Worm (Caenorhabditis elegans): ENCODE results near the gene hhat-2.
A peak's percentile ranks its signal among the peaks of the same experiment; 100 is the strongest.

Gene hhat-2

DNA sequence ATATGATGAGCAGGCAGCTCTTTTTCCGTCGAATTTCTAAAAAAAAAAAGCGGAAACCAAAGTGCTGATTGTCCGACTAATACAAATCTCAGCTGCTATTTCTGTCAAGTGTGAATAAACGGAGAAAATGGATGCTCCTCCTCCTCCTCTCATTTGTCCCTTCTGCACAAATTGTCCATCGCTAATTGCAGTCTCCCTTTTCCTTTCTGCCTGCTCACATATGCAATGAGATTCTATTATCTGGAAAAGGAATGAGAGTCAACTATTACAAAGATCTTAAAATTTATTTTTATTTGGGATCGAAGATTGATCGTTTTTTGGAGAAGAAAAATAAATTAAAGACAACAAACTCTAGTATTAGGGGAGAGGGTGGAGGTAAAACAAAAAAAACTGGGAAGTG is 6.7 kb downstream of the hhat-2 start (continued):
- no peak for TF ChIP-seq unc-62 (GFP tag; optimal IDR thresholded peaks at IDR 0.05)
- TF ChIP-seq madf-8 (GFP tag; conservative IDR thresholded peaks at IDR 0.05): no peak
- TF ChIP-seq madf-3 (GFP tag; IDR thresholded peaks at IDR 0.05): no peak; the same call in 1 of the 2 replicates
- peak; percentile 73 for TF ChIP-seq pbrm-1 (GFP tag; IDR thresholded peaks at IDR 0.05)
- TF ChIP-seq hrde-1 (tag; optimal IDR thresholded peaks at IDR 0.05; ENCODE audit: borderline replicate concordance): peak; percentile 23
- TF ChIP-seq hlh-26 (GFP tag; conservative IDR thresholded peaks at IDR 0.05): no peak
- TF ChIP-seq dpl-1 (GFP tag; optimal IDR thresholded peaks at IDR 0.05): no peak
- peak; percentile 41 for TF ChIP-seq tbp1 (GFP tag; optimal IDR thresholded peaks at IDR 0.05)
- peak; percentile 41 for TF ChIP-seq lin-40 (tag; optimal IDR thresholded peaks at IDR 0.05)
- no peak for TF ChIP-seq chd-7 (tag; optimal IDR thresholded peaks at IDR 0.05)
- TF ChIP-seq Y53G8AR.9 (GFP tag; conservative IDR thresholded peaks at IDR 0.05): peak; percentile 87; the same call in 1 of the 2 replicates
- TF ChIP-seq ceh-100 (GFP tag; IDR thresholded peaks at IDR 0.05): 0 out of 2 replicates have a peak, but pooled peaks have one; percentile 13
- TF ChIP-seq hmg-1.2 (GFP tag; IDR thresholded peaks at IDR 0.05): peak; percentile 24; the same call in 1 of the 2 replicates

- no peak for TF ChIP-seq snpc-3.4 (tag; optimal IDR thresholded peaks at IDR 0.05)
- TF ChIP-seq hsf-1 (GFP tag; IDR thresholded peaks at IDR 0.05): no peak
- TF ChIP-seq ztf-28 (GFP tag; IDR thresholded peaks at IDR 0.05): no peak
- TF ChIP-seq snpc-1.3 (tag; optimal IDR thresholded peaks at IDR 0.05; ENCODE audit: insufficient read depth): no peak
- TF ChIP-seq Y56A3A.18 (GFP tag; IDR thresholded peaks at IDR 0.05): no peak
- no peak for TF ChIP-seq lsy-27 (tag; optimal IDR thresholded peaks at IDR 0.05; ENCODE audit: borderline replicate concordance, insufficient read depth)
- no peak for TF ChIP-seq repo-1 (tag; optimal IDR thresholded peaks at IDR 0.05)
- no peak for TF ChIP-seq tlf-1 (GFP tag; optimal IDR thresholded peaks at IDR 0.05)
- no peak for TF ChIP-seq C17E4.6 (GFP tag; IDR thresholded peaks at IDR 0.05)
- no peak for TF ChIP-seq zfh-2 (GFP tag; conservative IDR thresholded peaks at IDR 0.05)
- TF ChIP-seq ceh-27 (GFP tag; optimal IDR thresholded peaks at IDR 0.05): no peak
- TF ChIP-seq nfya-1 (tag; optimal IDR thresholded peaks at IDR 0.05; ENCODE audit: borderline replicate concordance, insufficient read depth): no peak
- no peak for TF ChIP-seq madf-10 (tag; optimal IDR thresholded peaks at IDR 0.05)
These were observed 12.6 kb downstream of the hhat-2 start, which contains the start of gene Y57G11C.46 for ce11 chrIV:14816288-14816687. Gene Y57G11C.46, minus strand, starts transcription at chrIV:14816388.

ce11 chrIV:14806903-14807302 is 22.0 kb downstream of the hhat-2 start, which contains the start of gene oig-5:
Gene oig-5, plus strand, starts transcription at chrIV:14807203.
- TF ChIP-seq pha-4 (tag; optimal IDR thresholded peaks at IDR 0.05) (no peak), snpc-1.1 (tag; optimal IDR thresholded peaks at IDR 0.05; ENCODE audit: insufficient read depth) (no peak), lin-26 (GFP tag; IDR thresholded peaks at IDR 0.05) (no peak), nhr-80 (tag; optimal IDR thresholded peaks at IDR 0.05) (no peak), unc-130 (GFP tag; optimal IDR thresholded peaks at IDR 0.05) (no peak)

DNA sequence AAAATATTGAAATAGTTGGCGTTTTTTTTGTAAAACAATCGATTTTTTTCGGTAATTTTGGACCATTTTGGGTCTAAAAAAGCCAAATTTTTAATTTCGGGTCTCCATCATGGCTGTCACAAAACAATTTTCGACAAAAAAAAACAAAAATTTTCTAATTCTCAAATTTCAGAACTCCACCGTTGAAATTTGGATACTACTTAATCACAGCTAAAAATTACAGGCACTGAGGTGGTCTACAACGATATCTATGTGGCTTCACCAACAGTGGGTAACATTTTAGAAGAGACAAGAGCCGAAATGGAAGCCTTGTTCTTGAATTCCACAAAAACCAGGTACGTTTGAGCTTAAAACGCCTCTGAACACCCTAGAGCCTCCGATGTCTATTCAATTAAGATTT is 26.6 kb downstream of the hhat-2 start, which contains the start of gene Y57G11C.1142:
Gene Y57G11C.1142 (plus strand): TSS at position 301 of the 400 bp plus-strand sequence.
- no peak for TF ChIP-seq F10E7.11 (tag; optimal IDR thresholded peaks at IDR 0.05)
- TF ChIP-seq sptf-2 (GFP tag; optimal IDR thresholded peaks at IDR 0.05): no peak
- no peak for TF ChIP-seq let-607 (tag; optimal IDR thresholded peaks at IDR 0.05)
- no peak for TF ChIP-seq egl-44 (GFP tag; IDR thresholded peaks at IDR 0.05)
- no peak for TF ChIP-seq unc-130 (GFP tag; optimal IDR thresholded peaks at IDR 0.05)
- TF ChIP-seq attf-6 (GFP tag; IDR thresholded peaks at IDR 0.05): no peak
- TF ChIP-seq hmg-1.2 (GFP tag; IDR thresholded peaks at IDR 0.05): no peak
- no peak for TF ChIP-seq F22D6.2 (tag; optimal IDR thresholded peaks at IDR 0.05)
- no peak for TF ChIP-seq hmg-20 (GFP tag; IDR thresholded peaks at IDR 0.05)
- TF ChIP-seq xnd-1 (tag; optimal IDR thresholded peaks at IDR 0.05): no peak
- TF ChIP-seq ztf-25 (GFP tag; IDR thresholded peaks at IDR 0.05): no peak
- no peak for TF ChIP-seq tbx-9 (tag; optimal IDR thresholded peaks at IDR 0.05; ENCODE audit: borderline replicate concordance)
- TF ChIP-seq F57C9.4 (tag; optimal IDR thresholded peaks at IDR 0.05): no peak
- no peak for TF ChIP-seq Y67H2A.10 (GFP tag; conservative IDR thresholded peaks at IDR 0.05)
- TF ChIP-seq mel-28 (tag; optimal IDR thresholded peaks at IDR 0.05; ENCODE audit: borderline replicate concordance): no peak
- no peak for TF ChIP-seq Y56A3A.18 (GFP tag; IDR thresholded peaks at IDR 0.05)

Measured in whole organism, young adult.